Worm (Caenorhabditis elegans) whole organism, young adult: Measurements from ENCODE around the gene Y42H9B.3.

Experiments
- sdz-38 ChIP-seq: sonication (generic microtip); optimal IDR thresholded peaks from 2 replicates; lab custom pipeline; 2016; ENCODE audit warnings: missing genotype, missing genetic modification characterization, missing compliant biosample characterization

Y42H9B.3 gene

DNA sequence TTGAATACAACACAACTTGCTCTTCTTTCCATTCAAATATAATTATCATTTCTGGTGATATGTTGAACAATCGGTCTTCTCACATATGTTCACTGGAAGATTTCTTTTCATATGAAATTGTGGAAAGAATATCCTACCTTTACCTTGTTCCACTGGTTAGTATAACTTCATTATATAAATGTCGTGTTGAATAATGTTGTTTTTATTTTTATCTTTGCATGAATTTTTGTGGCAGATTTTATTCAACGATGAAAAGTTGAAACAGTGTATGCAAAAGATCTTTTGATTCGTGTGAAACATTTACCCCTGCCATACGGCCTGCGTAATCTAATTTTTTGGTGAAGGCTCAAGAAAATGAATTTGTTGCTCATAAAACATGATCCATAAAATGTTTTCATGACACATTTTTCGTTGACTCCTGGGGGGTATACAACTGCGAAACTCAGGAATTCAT, 50.3 kb downstream of the Y42H9B.3 start (continued):
- TF ChIP-seq sdz-38 (tag; lab: Kevin White, UChicago), result no peak
